Fruit fly (Drosophila melanogaster): ENCODE results near the gene CG11322.

Gene CG11322

DNA sequence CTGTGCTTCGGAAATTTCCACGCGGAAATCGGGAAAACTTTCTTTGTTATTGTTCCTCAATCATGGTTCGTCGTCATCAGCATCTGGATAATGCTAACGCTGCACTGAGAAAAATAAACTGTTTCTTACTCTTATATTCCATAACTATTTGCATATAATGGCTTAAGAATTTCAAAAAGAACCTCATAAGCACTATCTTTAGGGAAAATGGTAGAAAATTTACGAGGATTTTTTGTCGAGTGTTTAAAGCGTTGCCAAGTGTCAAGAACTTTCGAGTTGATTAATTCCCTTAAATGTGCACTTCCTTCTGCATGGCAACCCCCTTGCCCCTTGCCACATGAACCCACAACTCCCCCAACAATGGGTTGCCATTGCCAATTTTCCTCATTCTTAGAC is 28.5 kb upstream of the CG11322 start (continued):
- TF ChIP-seq Dek (tag; optimal IDR thresholded peaks at IDR 0.05) (peak; percentile 25), CG10366 (GFP tag; IDR thresholded peaks at IDR 0.05) (peak; percentile 46), tna (GFP tag; IDR thresholded peaks at IDR 0.05; ENCODE audit: partially characterized antibody) (no peak), Hr39 (optimal IDR thresholded peaks at IDR 0.05) (no peak), CG42726 (GFP tag; IDR thresholded peaks at IDR 0.05; ENCODE audit: partially characterized antibody) (no peak), CG10654 (GFP tag; optimal IDR thresholded peaks at IDR 0.05) (peak; percentile 49), Spps (tag; optimal IDR thresholded peaks at IDR 0.05) (peak; percentile 55), scrt (GFP tag; optimal IDR thresholded peaks at IDR 0.05) (no peak), CG6254 (GFP tag; optimal IDR thresholded peaks at IDR 0.05) (peak; percentile 66), ind (GFP tag; optimal IDR thresholded peaks at IDR 0.05) (peak; percentile 52), mam (GFP tag; optimal IDR thresholded peaks at IDR 0.05) (peak; percentile 25), nom (GFP tag; optimal IDR thresholded peaks at IDR 0.05) (no peak), Camta (GFP tag; optimal IDR thresholded peaks at IDR 0.05) (peak; percentile 51), Mad (GFP tag; optimal IDR thresholded peaks at IDR 0.05) (peak; percentile 12), Gsc (GFP tag; IDR thresholded peaks at IDR 0.05) (no peak), CG16815 (GFP tag; optimal IDR thresholded peaks at IDR 0.05) (no peak), aop (GFP tag; IDR thresholded peaks at IDR 0.05) (no peak), CG1832 (GFP tag; optimal IDR thresholded peaks at IDR 0.05) (no peak), CG34376 (GFP tag; optimal IDR thresholded peaks at IDR 0.05) (no peak), Oli (tag; optimal IDR thresholded peaks at IDR 0.05) (peak; percentile 75), ap (GFP tag; IDR thresholded peaks at IDR 0.05) (no peak; the same call in 1 of the 2 replicates), Stat92E (GFP tag; optimal IDR thresholded peaks at IDR 0.05) (no peak), E2f2 (GFP tag; IDR thresholded peaks at IDR 0.05) (no peak; the same call in 1 of the 2 replicates), ac (GFP tag; optimal IDR thresholded peaks at IDR 0.05) (no peak), Meics (GFP tag; optimal IDR thresholded peaks at IDR 0.05) (peak; percentile 35), usp (GFP tag; optimal IDR thresholded peaks at IDR 0.05) (no peak), CG17829 (tag; optimal IDR thresholded peaks at IDR 0.05) (peak; percentile 45), MESR4 (GFP tag; optimal IDR thresholded peaks at IDR 0.05) (no peak), H2.0 (GFP tag; IDR thresholded peaks at IDR 0.05) (peak; percentile 46; the same call in 1 of the 2 replicates), CG2889 (GFP tag; IDR thresholded peaks at IDR 0.05) (no peak), sisA (GFP tag; IDR thresholded peaks at IDR 0.05) (peak; percentile 53), CG4360 (GFP tag; IDR thresholded peaks at IDR 0.05) (no peak), CG2116 (GFP tag; optimal IDR thresholded peaks at IDR 0.05) (no peak), CG11695 (GFP tag; IDR thresholded peaks at IDR 0.05) (peak; percentile 20; the same call in 1 of the 3 replicates), Max (GFP tag; optimal IDR thresholded peaks at IDR 0.05) (no peak), trem (tag; optimal IDR thresholded peaks at IDR 0.05) (peak; percentile 61), CG8478 (optimal IDR thresholded peaks at IDR 0.05) (no peak), twi (tag; optimal IDR thresholded peaks at IDR 0.05) (peak; percentile 25), CG17359 (tag; optimal IDR thresholded peaks at IDR 0.05) (peak; percentile 68), CG3726 (GFP tag; IDR thresholded peaks at IDR 0.05) (no peak), HLH3B (GFP tag; IDR thresholded peaks at IDR 0.05) (peak; percentile 77), CG6689 (GFP tag; IDR thresholded peaks at IDR 0.05) (peak; percentile 64; the same call in 1 of the 2 replicates), CG8388 (GFP tag; optimal IDR thresholded peaks at IDR 0.05) (peak; percentile 74), CG9727 (GFP tag; optimal IDR thresholded peaks at IDR 0.05) (peak; percentile 19), dmrt99B (tag; optimal IDR thresholded peaks at IDR 0.05) (peak; percentile 74), tin (GFP tag; optimal IDR thresholded peaks at IDR 0.05) (peak; percentile 46), Elba2 (GFP tag; optimal IDR thresholded peaks at IDR 0.05) (no peak), wdn (GFP tag; IDR thresholded peaks at IDR 0.05) (no peak), CG4707 (GFP tag; optimal IDR thresholded peaks at IDR 0.05) (no peak), CG12155 (GFP tag; optimal IDR thresholded peaks at IDR 0.05) (peak; percentile 6), slou (GFP tag; optimal IDR thresholded peaks at IDR 0.05) (peak; percentile 15), tap (tag; optimal IDR thresholded peaks at IDR 0.05) (peak; percentile 18)

Data from whole organism, embryonic.